Fruit fly (Drosophila melanogaster) whole organism, prepupa: ENCODE measurements around the gene Hecw.

Experiments
- Blimp-1 ChIP-seq: fragments of 200-800 bp; sonication (Bioruptor generic); optimal IDR thresholded peaks from 3 replicates; lab custom pipeline; 2017; ENCODE audit warnings: missing biosample characterization, missing genetic modification characterization, mild to moderate bottlenecking, moderate library complexity, missing genetic modification reagents
- CG10631 ChIP-seq: fragments of 200-800 bp; sonication (Bioruptor generic); optimal IDR thresholded peaks from 2 replicates; lab custom pipeline; 2016; ENCODE audit warnings: missing biosample characterization, missing genetic modification characterization
- CG10669 ChIP-seq: fragments of 200-800 bp; sonication (Bioruptor generic); optimal IDR thresholded peaks from 3 replicates; lab custom pipeline; 2018; ENCODE audit warnings: missing biosample characterization, mild to moderate bottlenecking, missing genetic modification characterization, moderate library complexity
- CG11294 ChIP-seq: fragments of 200-800 bp; sonication (Bioruptor generic); IDR thresholded peaks from 2 replicates; pipeline ENCODE4 v1.3.6; 2022; ENCODE audit warnings: missing biosample characterization, missing genetic modification characterization
- CG11762 ChIP-seq: fragments of 200-800 bp; sonication (Bioruptor generic); optimal IDR thresholded peaks from 3 replicates; lab custom pipeline; 2016; ENCODE audit warnings: missing biosample characterization, missing genetic modification characterization; ENCODE audit not compliant: insufficient read depth
- CG15336 ChIP-seq: fragments of 200-800 bp; sonication (Bioruptor generic); IDR thresholded peaks from 2 replicates; pipeline ENCODE4 v1.3.6; 2022; ENCODE audit warnings: missing biosample characterization, missing genetic modification characterization
- CG1621 ChIP-seq: fragments of 200-800 bp; sonication (Bioruptor generic); optimal IDR thresholded peaks from 3 replicates; lab custom pipeline; 2018; ENCODE audit warnings: missing biosample characterization, mild to moderate bottlenecking, missing genetic modification characterization
- CG16779 ChIP-seq: fragments of 200-800 bp; sonication (Bioruptor generic); optimal IDR thresholded peaks from 3 replicates; lab custom pipeline; 2017; ENCODE audit warnings: missing biosample characterization, mild to moderate bottlenecking, missing genetic modification characterization
- CG31627 ChIP-seq: fragments of 200-800 bp; sonication (Bioruptor generic); optimal IDR thresholded peaks from 3 replicates; lab custom pipeline; 2016; ENCODE audit warnings: missing biosample characterization, missing genetic modification characterization
- CG32006 ChIP-seq: fragments of 200-800 bp; sonication (Bioruptor generic); optimal IDR thresholded peaks from 3 replicates; lab custom pipeline; 2017; ENCODE audit warnings: missing biosample characterization, mild to moderate bottlenecking, missing genetic modification characterization
- CG34406 ChIP-seq: fragments of 200-800 bp; sonication (Bioruptor generic); optimal IDR thresholded peaks from 3 replicates; lab custom pipeline; 2016; ENCODE audit warnings: missing biosample characterization, missing genetic modification characterization
- CG4318 ChIP-seq: fragments of 200-800 bp; sonication (Bioruptor generic); optimal IDR thresholded peaks from 3 replicates; lab custom pipeline; 2017; ENCODE audit warnings: missing biosample characterization, mild to moderate bottlenecking, missing genetic modification characterization
- CG6163 ChIP-seq: fragments of 200-800 bp; sonication (Bioruptor generic); IDR thresholded peaks from 3 replicates; pipeline ENCODE4 v1.3.6; 2022; ENCODE audit warnings: missing biosample characterization, missing genetic modification characterization
- CG6276 ChIP-seq: fragments of 200-800 bp; sonication (Bioruptor generic); optimal IDR thresholded peaks from 2 replicates; lab custom pipeline; 2017; ENCODE audit warnings: missing biosample characterization, mild to moderate bottlenecking, missing genetic modification characterization
- CG6792 ChIP-seq: fragments of 200-800 bp; sonication (Bioruptor generic); optimal IDR thresholded peaks from 3 replicates; lab custom pipeline; 2016; ENCODE audit warnings: missing biosample characterization, missing genetic modification characterization
- CG6808 ChIP-seq: fragments of 200-800 bp; sonication (Bioruptor generic); optimal IDR thresholded peaks from 3 replicates; lab custom pipeline; 2017; ENCODE audit warnings: missing biosample characterization, missing genetic modification characterization, mild to moderate bottlenecking, moderate library complexity, missing genetic modification reagents
- CG8119 ChIP-seq: fragments of 200-800 bp; sonication (Bioruptor generic); IDR thresholded peaks from 3 replicates; pipeline ENCODE4 v1.3.6; 2022; ENCODE audit warnings: missing biosample characterization, missing genetic modification characterization
- Eip75B ChIP-seq: fragments of 200-800 bp; sonication (Bioruptor generic); optimal IDR thresholded peaks from 3 replicates; lab custom pipeline; 2016; ENCODE audit warnings: missing biosample characterization, missing genetic modification characterization
- Eip78C ChIP-seq: fragments of 200-800 bp; sonication (Bioruptor generic); peaks from one replicate; lab custom pipeline; 2016; ENCODE audit warnings: missing biosample characterization, missing genetic modification characterization
- Eip93F ChIP-seq: fragments of 200-800 bp; sonication (Bioruptor generic); optimal IDR thresholded peaks from 2 replicates; lab custom pipeline; 2016; ENCODE audit warnings: missing biosample characterization, mild to moderate bottlenecking, missing genetic modification characterization
- Ets21C ChIP-seq: fragments of 200-800 bp; sonication (Bioruptor generic); optimal IDR thresholded peaks from 3 replicates; lab custom pipeline; 2016; ENCODE audit warnings: missing biosample characterization, missing genetic modification characterization
- Ets96B ChIP-seq: fragments of 200-800 bp; optimal IDR thresholded peaks from 2 replicates; lab custom pipeline; 2019; ENCODE audit warnings: missing biosample characterization, mild to moderate bottlenecking, missing genetic modification characterization, moderate library complexity
- Gug ChIP-seq: fragments of 200-800 bp; sonication (Bioruptor generic); IDR thresholded peaks from 2 replicates; pipeline ENCODE4 v1.3.6; 2022; ENCODE audit warnings: missing biosample characterization, missing genetic modification characterization
- Hr38 ChIP-seq: sonication (Bioruptor generic); optimal IDR thresholded peaks from 2 replicates; lab custom pipeline; 2016; ENCODE audit warnings: missing biosample characterization, missing genetic modification characterization
- Hr39 ChIP-seq: fragments of 200-800 bp; sonication (Bioruptor generic); optimal IDR thresholded peaks from 2 replicates; lab custom pipeline; 2016; ENCODE audit warnings: missing biosample characterization, missing genetic modification characterization
- Hr4 ChIP-seq: fragments of 200-800 bp; sonication (Bioruptor generic); optimal IDR thresholded peaks from 3 replicates; lab custom pipeline; 2016; ENCODE audit warnings: missing biosample characterization, missing genetic modification characterization
- Lpt ChIP-seq: fragments of 200-800 bp; sonication (Bioruptor generic); optimal IDR thresholded peaks from 3 replicates; lab custom pipeline; 2016; ENCODE audit warnings: missing biosample characterization, missing genetic modification characterization
- Met ChIP-seq: fragments of 200-800 bp; sonication (Bioruptor generic); optimal IDR thresholded peaks from 3 replicates; lab custom pipeline; 2016; ENCODE audit warnings: missing biosample characterization, missing genetic modification characterization
- OdsH ChIP-seq: fragments of 200-800 bp; sonication (Bioruptor generic); optimal IDR thresholded peaks from 3 replicates; lab custom pipeline; 2016; ENCODE audit warnings: missing biosample characterization, missing genetic modification characterization
- Smox ChIP-seq: fragments of 200-800 bp; sonication (Bioruptor generic); optimal IDR thresholded peaks from 3 replicates; lab custom pipeline; 2016; ENCODE audit warnings: missing biosample characterization, missing genetic modification characterization
- Sox15 ChIP-seq: fragments of 200-800 bp; sonication (Bioruptor generic); optimal IDR thresholded peaks from 3 replicates; lab custom pipeline; 2016; ENCODE audit warnings: missing biosample characterization, missing genetic modification characterization
- acj6 ChIP-seq: fragments of 200-800 bp; sonication (Bioruptor generic); optimal IDR thresholded peaks from 3 replicates; lab custom pipeline; 2016; ENCODE audit warnings: missing biosample characterization, missing genetic modification characterization
- cyc ChIP-seq: fragments of 200-800 bp; sonication (Bioruptor generic); optimal IDR thresholded peaks from 3 replicates; lab custom pipeline; 2016; ENCODE audit warnings: missing biosample characterization, missing genetic modification characterization
- dac ChIP-seq: fragments of 200-800 bp; sonication (Bioruptor generic); optimal IDR thresholded peaks from 2 replicates; lab custom pipeline; 2017; ENCODE audit warnings: missing biosample characterization, mild to moderate bottlenecking, missing genetic modification characterization
- esn ChIP-seq: fragments of 200-800 bp; sonication (Bioruptor generic); optimal IDR thresholded peaks from 2 replicates; lab custom pipeline; 2016; ENCODE audit warnings: missing biosample characterization, mild to moderate bottlenecking, missing genetic modification characterization, moderate library complexity
- fd59A ChIP-seq: fragments of 200-800 bp; sonication (Bioruptor generic); optimal IDR thresholded peaks from 2 replicates; lab custom pipeline; 2017; ENCODE audit warnings: missing biosample characterization, mild to moderate bottlenecking, missing genetic modification characterization, missing genetic modification reagents
- fd85E ChIP-seq: fragments of 200-800 bp; sonication (Bioruptor generic); optimal IDR thresholded peaks from 3 replicates; lab custom pipeline; 2016; ENCODE audit warnings: missing biosample characterization, missing genetic modification characterization
- fkh ChIP-seq: fragments of 200-800 bp; sonication (Bioruptor generic); optimal IDR thresholded peaks from 3 replicates; lab custom pipeline; 2017; ENCODE audit warnings: missing biosample characterization, mild to moderate bottlenecking, missing genetic modification characterization, moderate library complexity
- lz ChIP-seq: fragments of 200-800 bp; sonication (Bioruptor generic); optimal IDR thresholded peaks from 3 replicates; lab custom pipeline; 2016; ENCODE audit warnings: missing biosample characterization, missing genetic modification characterization
- pdm3 ChIP-seq: fragments of 200-800 bp; sonication (Bioruptor generic); optimal IDR thresholded peaks from 3 replicates; lab custom pipeline; 2016; ENCODE audit warnings: missing biosample characterization, missing genetic modification characterization
- spab ChIP-seq: fragments of 200-800 bp; sonication (Bioruptor generic); optimal IDR thresholded peaks from 2 replicates; lab custom pipeline; 2017; ENCODE audit warnings: missing biosample characterization, mild to moderate bottlenecking, missing genetic modification characterization, missing genetic modification reagents
- ss ChIP-seq, 2 experiments: fragments of 200-800 bp; sonication (Bioruptor generic); optimal IDR thresholded peaks; 2 replicates in 1 of 2; 3 replicates in 1 of 2; lab custom pipeline; 2017 to 2018; ENCODE audit warnings: mild to moderate bottlenecking in 2 of 2, missing biosample characterization in 2 of 2, missing genetic modification characterization in 2 of 2, moderate library complexity in 1 of 2
- svp ChIP-seq: fragments of 200-800 bp; sonication (Bioruptor generic); peaks from one replicate; lab custom pipeline; 2016; ENCODE audit warnings: missing biosample characterization, missing genetic modification characterization
- topi ChIP-seq: fragments of 200-800 bp; sonication (Bioruptor generic); optimal IDR thresholded peaks from 3 replicates; lab custom pipeline; 2016; ENCODE audit warnings: missing biosample characterization, missing genetic modification characterization
- vri ChIP-seq: fragments of 200-800 bp; sonication (Bioruptor generic); optimal IDR thresholded peaks from 3 replicates; lab custom pipeline; 2016; ENCODE audit warnings: missing biosample characterization, mild to moderate bottlenecking, missing genetic modification characterization

Hecw gene

DNA sequence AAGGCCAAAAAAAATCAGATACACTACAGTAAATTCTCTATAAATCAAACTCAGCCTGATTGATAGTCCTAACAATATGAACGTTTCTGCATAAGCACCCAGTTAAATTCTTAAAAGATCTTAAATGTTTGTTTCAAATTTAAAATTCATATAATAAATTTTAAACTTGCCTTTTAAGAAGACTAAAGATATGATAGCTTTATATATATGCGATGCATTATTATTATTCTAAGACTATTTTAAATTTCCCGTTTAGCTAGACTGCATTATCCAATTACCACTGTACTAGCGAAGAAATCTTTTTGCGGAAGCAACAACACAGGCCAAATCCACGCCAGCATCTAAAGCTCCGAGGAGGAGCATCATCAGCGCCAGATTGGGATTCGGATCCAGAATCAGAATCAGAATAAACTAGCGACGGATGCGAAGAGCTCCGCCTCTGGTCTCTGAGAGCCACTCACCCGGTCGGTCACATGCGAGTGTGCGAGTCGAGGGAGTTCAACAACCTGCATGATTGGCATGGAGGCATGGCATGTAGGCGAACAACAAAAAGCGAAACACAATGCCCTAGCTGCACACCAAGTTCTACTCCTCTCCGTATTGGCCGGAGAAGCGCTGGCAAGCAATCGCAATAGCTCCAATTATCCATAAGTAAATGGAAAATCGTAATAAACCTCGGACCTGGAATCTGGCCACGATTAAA is 45.4 kb downstream of the Hecw start (continued):
- TF ChIP-seq fd59A (GFP tag; lab: Kevin White, UChicago): no peak
- no peak for TF ChIP-seq CG6792 (GFP tag; lab: Kevin White, UChicago)
- peak; percentile 30; the same call in 1 of the 2 replicates for TF ChIP-seq CG15336 (GFP tag; lab: Robert Waterston, UW)
- TF ChIP-seq dac (GFP tag; lab: Kevin White, UChicago): no peak
- TF ChIP-seq fd85E (GFP tag; lab: Kevin White, UChicago): no peak
- TF ChIP-seq CG8119: 0 out of 3 replicates have a peak, but pooled peaks have one; percentile 48
- TF ChIP-seq Ets96B (tag; lab: Kevin White, UChicago): peak; percentile 30
- TF ChIP-seq CG4318 (GFP tag; lab: Kevin White, UChicago): peak; percentile 34
- no peak for TF ChIP-seq CG6163 (GFP tag; lab: Robert Waterston, UW)
- TF ChIP-seq Ets21C (GFP tag; lab: Kevin White, UChicago): no peak
- no peak for TF ChIP-seq Gug (GFP tag; lab: Robert Waterston, UW)
- no peak for TF ChIP-seq Eip93F (GFP tag; lab: Kevin White, UChicago)
- TF ChIP-seq CG6276 (GFP tag; lab: Kevin White, UChicago): peak; percentile 51
- TF ChIP-seq Hr38 (GFP tag; lab: Kevin White, UChicago): no peak
- no peak for TF ChIP-seq Hr39 (GFP tag; lab: Kevin White, UChicago)
- no peak for TF ChIP-seq CG31627
- TF ChIP-seq fkh: no peak
- TF ChIP-seq topi (GFP tag; lab: Kevin White, UChicago): no peak
- peak; percentile 21 for TF ChIP-seq acj6 (GFP tag; lab: Kevin White, UChicago)
- no peak for TF ChIP-seq lz (GFP tag; lab: Kevin White, UChicago)
- TF ChIP-seq CG34406 (GFP tag; lab: Kevin White, UChicago): no peak
- no peak for TF ChIP-seq svp
- TF ChIP-seq cyc (GFP tag; lab: Kevin White, UChicago): no peak

DNA sequence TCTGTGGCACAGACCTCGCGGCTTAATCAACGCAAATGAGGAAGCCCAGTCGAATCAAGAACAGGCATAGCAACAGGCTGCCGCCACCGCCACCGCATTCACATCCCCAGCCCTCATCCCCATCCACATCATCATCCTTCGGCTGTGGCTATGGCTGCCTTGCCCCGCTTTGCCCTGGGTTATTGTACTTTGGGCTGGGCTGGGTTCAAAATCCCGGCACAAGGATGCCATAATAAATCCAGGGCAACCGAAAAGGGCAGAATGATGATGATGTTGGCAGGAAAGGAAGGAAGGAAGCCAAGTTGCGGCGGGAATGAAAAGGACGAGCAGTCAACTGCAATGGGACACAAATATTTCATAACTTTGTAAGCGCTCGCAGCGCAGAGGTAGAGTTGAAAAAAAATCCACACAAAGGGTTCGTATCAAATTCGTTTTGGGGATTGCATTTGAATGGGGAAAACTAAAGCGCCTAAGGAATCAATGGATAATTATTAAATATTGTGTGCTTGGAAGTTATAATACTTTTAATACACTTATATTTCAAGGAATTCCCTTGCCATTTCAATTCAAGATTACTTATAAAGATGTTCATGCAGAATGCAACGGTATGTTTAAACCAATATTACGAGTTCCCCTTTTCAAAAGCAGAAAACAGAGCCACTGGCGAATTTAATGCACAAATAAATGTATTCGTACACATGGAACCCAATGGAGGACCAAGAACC is 47.4 kb downstream of the Hecw start:
- TF ChIP-seq Smox: peak; percentile 55
- no peak for TF ChIP-seq CG11294 (GFP tag; lab: Robert Waterston, UW)
- peak; percentile 66 for TF ChIP-seq topi (GFP tag; lab: Kevin White, UChicago)
- TF ChIP-seq OdsH (GFP tag; lab: Kevin White, UChicago): peak; percentile 48
- peak; percentile 73 for TF ChIP-seq CG6808
- TF ChIP-seq fkh: no peak
- peak; percentile 35 to 69 for TF ChIP-seq ss (GFP tag; optimal IDR thresholded peaks at IDR 0.05; lab: Kevin White, UChicago)
- peak; percentile 53 for TF ChIP-seq CG6792 (GFP tag; lab: Kevin White, UChicago)
- TF ChIP-seq esn: peak; percentile 59
- TF ChIP-seq fd59A (GFP tag; lab: Kevin White, UChicago): peak; percentile 35
- TF ChIP-seq Lpt (GFP tag; lab: Kevin White, UChicago): no peak
- peak; percentile 44 for TF ChIP-seq spab (GFP tag; lab: Kevin White, UChicago)
- TF ChIP-seq CG32006 (GFP tag; lab: Kevin White, UChicago): peak; percentile 51
- no peak for TF ChIP-seq CG6276 (GFP tag; lab: Kevin White, UChicago)
- peak; percentile 69 for TF ChIP-seq Eip75B (GFP tag; lab: Kevin White, UChicago)
- TF ChIP-seq Gug (GFP tag; lab: Robert Waterston, UW): no peak
- peak; percentile 50 for TF ChIP-seq Hr39 (GFP tag; lab: Kevin White, UChicago)
- peak; percentile 70 for TF ChIP-seq CG10669 (GFP tag; lab: Kevin White, UChicago)
- no peak for TF ChIP-seq CG16779 (tag; lab: Kevin White, UChicago)
- peak; percentile 64 for TF ChIP-seq Met (GFP tag; lab: Kevin White, UChicago)
- TF ChIP-seq Blimp-1: no peak
- TF ChIP-seq CG4318 (GFP tag; lab: Kevin White, UChicago): no peak
- TF ChIP-seq CG8119: peak; percentile 37; the same call in 1 of the 3 replicates
- TF ChIP-seq CG11762: peak; percentile 12
- TF ChIP-seq Hr4: peak; percentile 7
- no peak for TF ChIP-seq Eip93F (GFP tag; lab: Kevin White, UChicago)
- peak; percentile 35 for TF ChIP-seq lz (GFP tag; lab: Kevin White, UChicago)
- peak; percentile 54 for TF ChIP-seq CG10631 (GFP tag; lab: Kevin White, UChicago)
- peak; percentile 90 for TF ChIP-seq Eip78C (GFP tag; lab: Kevin White, UChicago)
- peak; percentile 13 for TF ChIP-seq Sox15
- TF ChIP-seq vri (GFP tag; lab: Kevin White, UChicago): peak; percentile 50
- TF ChIP-seq CG31627: peak; percentile 50
- TF ChIP-seq pdm3 (GFP tag; lab: Kevin White, UChicago): peak; percentile 62
- peak; percentile 37 for TF ChIP-seq CG1621
- TF ChIP-seq Ets96B (tag; lab: Kevin White, UChicago): peak; percentile 73
